Worm (Caenorhabditis elegans): ENCODE results near the gene C14H10.3.

DNA sequence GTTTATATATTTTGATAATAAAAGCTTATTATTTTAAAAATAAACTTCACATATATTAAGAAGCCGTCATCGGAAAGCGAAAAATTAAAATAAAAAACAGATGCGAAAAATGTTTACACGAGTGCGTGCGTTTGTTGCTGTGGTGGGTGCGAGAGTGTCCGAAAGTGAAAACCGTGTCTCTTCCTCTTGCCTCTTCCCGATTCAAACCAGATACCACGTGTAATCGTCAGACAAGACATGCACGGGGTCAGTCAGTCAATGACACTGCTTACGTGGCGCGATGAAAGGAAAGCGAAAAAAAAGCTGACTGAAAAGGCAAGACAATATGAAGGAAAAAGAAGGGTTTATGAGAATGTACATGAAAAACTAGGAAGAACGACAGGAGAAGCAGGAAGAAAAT, 2.9 kb upstream of the C14H10.3 start:
- no peak for TF ChIP-seq ama-1 (optimal IDR thresholded peaks at IDR 0.05)
- TF ChIP-seq lin-11 (tag; optimal IDR thresholded peaks at IDR 0.05): no peak
- TF ChIP-seq pax-1 (tag; optimal IDR thresholded peaks at IDR 0.05): no peak

All from whole organism, late embryonic.